Worm (Caenorhabditis elegans) whole organism, early embryonic: Measurements from ENCODE around the gene Y116F11B.17.

Experiments
- F13C5.2 ChIP-seq: sonication (generic microtip); optimal IDR thresholded peaks from 2 replicates; lab custom pipeline; 2017; ENCODE audit warnings: mild to moderate bottlenecking, missing genetic modification characterization, inconsistent platforms, missing compliant biosample characterization
- ama-1 ChIP-seq: fragments of 150-350 bp; optimal IDR thresholded peaks from 2 replicates; lab custom pipeline; 2014
- ceh-36 ChIP-seq: sonication (generic microtip); optimal IDR thresholded peaks from 2 replicates; lab custom pipeline; 2016; ENCODE audit warnings: missing genetic modification characterization, inconsistent platforms, missing compliant biosample characterization
- ets-7 ChIP-seq: sonication (generic microtip); optimal IDR thresholded peaks from 2 replicates; lab custom pipeline; 2016; ENCODE audit warnings: missing genotype, missing genetic modification characterization, missing compliant biosample characterization
- flt-1 ChIP-seq: fragments of 200-800 bp; sonication (Bioruptor generic); IDR thresholded peaks from 2 replicates; pipeline ENCODE4 v1.3.6; 2022; ENCODE audit warnings: missing genetic modification characterization, missing compliant biosample characterization
- hmbx-1 ChIP-seq: sonication (generic microtip); optimal IDR thresholded peaks from 2 replicates; lab custom pipeline; 2016; ENCODE audit warnings: mild to moderate bottlenecking, missing genetic modification characterization, missing compliant biosample characterization
- pes-1 ChIP-seq: fragments of 200-800 bp; sonication (Bioruptor generic); IDR thresholded peaks from 2 replicates; pipeline ENCODE4 v1.3.6; 2022; ENCODE audit warnings: missing genetic modification reagents, missing genetic modification characterization, missing compliant biosample characterization
- scrt-1 ChIP-seq: fragments of 200-800 bp; sonication (Bioruptor generic); IDR thresholded peaks from 2 replicates; pipeline ENCODE4 v1.3.6; 2022; ENCODE audit warnings: missing genetic modification characterization, missing compliant biosample characterization

- TF ChIP-seq F13C5.2 (tag; lab: Kevin White, UChicago): no peak
- TF ChIP-seq ets-7: no peak
- no peak for TF ChIP-seq flt-1
- no peak for TF ChIP-seq scrt-1 (GFP tag; lab: Robert Waterston, UW)
- TF ChIP-seq ceh-36 (tag; lab: Kevin White, UChicago): no peak
- no peak for TF ChIP-seq pes-1 (GFP tag; lab: Robert Waterston, UW)
- no peak for TF ChIP-seq hmbx-1
- TF ChIP-seq ama-1 (lab: Kevin White, UChicago): no peak
These were observed 50.3 kb downstream of the Y116F11B.17 start, which contains the start of gene M162.15 for ce11 chrV:19771660-19772059.
